Fruit fly (Drosophila melanogaster): ENCODE data around the gene CG43231.

DNA sequence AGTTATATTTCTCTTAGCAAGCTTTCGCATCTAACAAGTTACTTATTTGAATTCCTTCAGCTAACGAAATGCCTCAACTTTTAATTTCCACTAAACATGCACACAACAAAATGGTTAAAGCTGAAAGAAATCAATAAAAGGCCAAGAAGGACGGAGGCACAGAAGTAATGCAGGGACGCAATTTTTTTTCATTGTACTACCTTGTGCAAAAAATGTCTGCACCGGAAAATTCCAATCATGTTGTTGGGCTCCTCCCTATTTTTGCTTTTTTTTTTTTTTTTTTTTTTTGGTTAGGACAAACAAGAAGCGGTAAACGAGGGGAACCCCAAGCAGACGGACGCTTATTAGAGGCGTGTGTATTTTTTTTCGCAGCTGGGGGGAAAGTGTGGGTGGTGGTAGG is 17.0 kb downstream of the CG43231 start:
- TF ChIP-seq CG8478 (optimal IDR thresholded peaks at IDR 0.05) (no peak), CTCF (optimal IDR thresholded peaks at IDR 0.05) (no peak)
